Worm (Caenorhabditis elegans) whole organism, young adult: ENCODE measurements around the gene lido-10.

Experiments used
- B0019.2 ChIP-seq: fragments of 200-800 bp; sonication (Bioruptor generic); conservative IDR thresholded peaks from 2 replicates; pipeline ENCODE4 v1.3.6; 2022; ENCODE audit warnings: missing genetic modification reagents, missing genetic modification characterization, missing compliant biosample characterization
- B0261.1 ChIP-seq: sonication (generic microtip); optimal IDR thresholded peaks from 2 replicates; lab custom pipeline; 2016; ENCODE audit warnings: mild to moderate bottlenecking, missing genetic modification characterization, moderate library complexity, missing compliant biosample characterization
- F10E7.11 ChIP-seq: sonication (generic microtip); optimal IDR thresholded peaks from 2 replicates; lab custom pipeline; 2017; ENCODE audit warnings: mild to moderate bottlenecking, missing genetic modification characterization, moderate library complexity, missing compliant biosample characterization
- T07F8.4 ChIP-seq: sonication (generic microtip); optimal IDR thresholded peaks from 2 replicates; lab custom pipeline; 2016; ENCODE audit warnings: mild to moderate bottlenecking, missing genetic modification characterization, moderate library complexity, missing compliant biosample characterization
- akir-1 ChIP-seq: fragments of 200-800 bp; sonication (Bioruptor generic); optimal IDR thresholded peaks from 2 replicates; lab custom pipeline; 2018; ENCODE audit warnings: mild to moderate bottlenecking, missing genetic modification characterization, moderate library complexity, missing compliant biosample characterization
- ama-1 ChIP-seq, 3 experiments: fragments of 150-350 bp in 1 of 3; sonication (generic microtip) in 2 of 3; optimal IDR thresholded peaks; 2 replicates each; lab custom pipeline; 2014 to 2018; ENCODE audit warnings: missing biosample characterization in 2 of 3, missing genetic modification characterization in 2 of 3, missing genetic modification reagents in 2 of 3
- attf-3 ChIP-seq: fragments of 200-800 bp; sonication (Bioruptor generic); conservative IDR thresholded peaks from 2 replicates; pipeline ENCODE4 v1.3.6; 2022; ENCODE audit warnings: missing genetic modification reagents, missing genetic modification characterization, missing compliant biosample characterization
- bed-1 ChIP-seq: fragments of 200-800 bp; sonication (Bioruptor generic); IDR thresholded peaks from 2 replicates; pipeline ENCODE4 v1.3.6; 2022; ENCODE audit warnings: missing genetic modification reagents, missing genetic modification characterization, missing compliant biosample characterization
- bed-2 ChIP-seq: fragments of 200-800 bp; sonication (Bioruptor generic); IDR thresholded peaks from 2 replicates; pipeline ENCODE4 v1.3.6; 2022; ENCODE audit warnings: missing genetic modification reagents, missing genetic modification characterization, missing compliant biosample characterization
- ceh-79 ChIP-seq: sonication (generic microtip); optimal IDR thresholded peaks from 2 replicates; lab custom pipeline; 2017; ENCODE audit warnings: mild to moderate bottlenecking, missing genetic modification characterization, missing compliant biosample characterization
- dox-1 ChIP-seq: fragments of 200-800 bp; sonication (Bioruptor generic); IDR thresholded peaks from 2 replicates; pipeline ENCODE4 v1.3.6; 2022; ENCODE audit warnings: missing genetic modification reagents, missing genetic modification characterization, missing compliant biosample characterization
- dpl-1 ChIP-seq: fragments of 150-350 bp; optimal IDR thresholded peaks from 2 replicates; lab custom pipeline; 2014; ENCODE audit warnings: missing biosample characterization, missing genetic modification reagents, missing genetic modification characterization
- ets-4 ChIP-seq: fragments of 200-800 bp; sonication (Bioruptor generic); optimal IDR thresholded peaks from 2 replicates; lab custom pipeline; 2018; ENCODE audit warnings: mild to moderate bottlenecking, missing genetic modification characterization, missing compliant biosample characterization
- hlh-12 ChIP-seq: sonication (generic microtip); optimal IDR thresholded peaks from 2 replicates; lab custom pipeline; 2016; ENCODE audit warnings: missing genetic modification characterization, missing compliant biosample characterization
- hsf-1 ChIP-seq: fragments of 200-800 bp; sonication (Bioruptor generic); IDR thresholded peaks from 2 replicates; pipeline ENCODE4 v1.3.6; 2022; ENCODE audit warnings: missing genetic modification reagents, missing genetic modification characterization, missing compliant biosample characterization
- let-526 ChIP-seq: fragments of 200-800 bp; sonication (Bioruptor generic); IDR thresholded peaks from 2 replicates; pipeline ENCODE4 v1.3.6; 2022; ENCODE audit warnings: missing genetic modification reagents, missing genetic modification characterization, missing compliant biosample characterization
- lin-54 ChIP-seq: fragments of 200-800 bp; sonication (Bioruptor generic); optimal IDR thresholded peaks from 2 replicates; lab custom pipeline; 2018; ENCODE audit warnings: mild to moderate bottlenecking, missing genetic modification characterization, missing compliant biosample characterization
- lir-1 ChIP-seq: fragments of 200-800 bp; sonication (Bioruptor generic); conservative IDR thresholded peaks from 2 replicates; pipeline ENCODE4 v1.3.6; 2022; ENCODE audit warnings: missing genetic modification reagents, missing genetic modification characterization, missing compliant biosample characterization
- lsl-1 ChIP-seq: fragments of 200-800 bp; sonication (Bioruptor generic); optimal IDR thresholded peaks from 2 replicates; lab custom pipeline; 2018; ENCODE audit warnings: mild to moderate bottlenecking, missing genetic modification characterization, moderate library complexity, missing compliant biosample characterization
- madf-3 ChIP-seq: fragments of 200-800 bp; sonication (Bioruptor generic); IDR thresholded peaks from 2 replicates; pipeline ENCODE4 v1.3.6; 2022; ENCODE audit warnings: missing genetic modification reagents, missing genetic modification characterization, missing compliant biosample characterization
- madf-6 ChIP-seq: fragments of 200-800 bp; sonication (Bioruptor generic); IDR thresholded peaks from 2 replicates; pipeline ENCODE4 v1.3.6; 2022; ENCODE audit warnings: missing genetic modification reagents, missing genetic modification characterization, missing compliant biosample characterization
- mes-4 ChIP-seq: sonication (generic microtip); optimal IDR thresholded peaks from 2 replicates; lab custom pipeline; 2016; ENCODE audit warnings: missing genotype, missing genetic modification characterization, missing compliant biosample characterization
- mxl-1 ChIP-seq: sonication (generic microtip); optimal IDR thresholded peaks from 2 replicates; lab custom pipeline; 2016; ENCODE audit warnings: missing genetic modification characterization, missing compliant biosample characterization
- nfyb-1 ChIP-seq: fragments of 200-800 bp; sonication (Bioruptor generic); IDR thresholded peaks from 2 replicates; pipeline ENCODE4 v1.3.6; 2022; ENCODE audit warnings: missing genetic modification reagents, missing genetic modification characterization, missing compliant biosample characterization
- nhr-120 ChIP-seq: fragments of 200-800 bp; sonication (Bioruptor generic); IDR thresholded peaks from 2 replicates; pipeline ENCODE4 v1.3.6; 2022; ENCODE audit warnings: missing genetic modification characterization, missing compliant biosample characterization
- nhr-179 ChIP-seq: sonication (generic microtip); optimal IDR thresholded peaks from 2 replicates; lab custom pipeline; 2016; ENCODE audit warnings: mild to moderate bottlenecking, missing genetic modification characterization, missing compliant biosample characterization
- pbrm-1 ChIP-seq: fragments of 200-800 bp; sonication (Bioruptor generic); IDR thresholded peaks from 2 replicates; pipeline ENCODE4 v1.3.6; 2022; ENCODE audit warnings: missing genetic modification reagents, missing genetic modification characterization, missing compliant biosample characterization
- rpc-1 ChIP-seq, 2 experiments: fragments of 150-350 bp in 1 of 2; sonication (generic microtip) in 1 of 2; optimal IDR thresholded peaks; 2 replicates each; lab custom pipeline; 2014 to 2018; ENCODE audit warnings: missing biosample characterization in 1 of 2, missing genetic modification characterization in 1 of 2, missing genetic modification reagents in 1 of 2, missing genotype in 1 of 2
- sdz-38 ChIP-seq: sonication (generic microtip); optimal IDR thresholded peaks from 2 replicates; lab custom pipeline; 2016; ENCODE audit warnings: missing genotype, missing genetic modification characterization, missing compliant biosample characterization
- snpc-1.3 ChIP-seq: sonication (generic microtip); optimal IDR thresholded peaks from 2 replicates; lab custom pipeline; 2017; ENCODE audit warnings: missing genetic modification characterization, mild to moderate bottlenecking, missing compliant biosample characterization, antibody characterized with exemption, moderate library complexity, missing genotype, missing genetic modification reagents; ENCODE audit not compliant: insufficient read depth
- snpc-3.4 ChIP-seq: sonication (generic microtip); optimal IDR thresholded peaks from 2 replicates; lab custom pipeline; 2017; ENCODE audit warnings: missing genetic modification characterization, mild to moderate bottlenecking, missing compliant biosample characterization, antibody characterized with exemption, moderate library complexity, missing genotype, missing genetic modification reagents
- tlf-1 ChIP-seq: fragments of 200-800 bp; sonication (Bioruptor generic); optimal IDR thresholded peaks from 2 replicates; lab custom pipeline; 2018; ENCODE audit warnings: mild to moderate bottlenecking, missing genetic modification characterization, missing compliant biosample characterization
- xnd-1 ChIP-seq: sonication (generic microtip); optimal IDR thresholded peaks from 2 replicates; lab custom pipeline; 2016; ENCODE audit warnings: missing genotype, missing genetic modification reagents, missing genetic modification characterization, missing compliant biosample characterization
- zfh-2 ChIP-seq: fragments of 200-800 bp; sonication (Bioruptor generic); conservative IDR thresholded peaks from 2 replicates; pipeline ENCODE4 v1.3.6; 2022; ENCODE audit warnings: missing genetic modification reagents, missing genetic modification characterization, missing compliant biosample characterization
- zim-3 ChIP-seq: sonication (generic microtip); optimal IDR thresholded peaks from 2 replicates; lab custom pipeline; 2017; ENCODE audit warnings: mild to moderate bottlenecking, missing genetic modification characterization, moderate library complexity, missing compliant biosample characterization
- ztf-26 ChIP-seq: sonication (generic microtip); optimal IDR thresholded peaks from 2 replicates; lab custom pipeline; 2017; ENCODE audit warnings: missing genetic modification characterization, missing compliant biosample characterization

lido-10 gene

ce11 chrII:3044023-3044422 is 41.7 kb downstream of the lido-10 start, which contains the start of gene sri-29:
Gene sri-29 (plus strand): TSS chrII:3044323.
- TF ChIP-seq madf-3 = no peak
- no peak for TF ChIP-seq ztf-26 (tag; lab: Kevin White, UChicago)
- no peak for TF ChIP-seq tlf-1 (GFP tag; lab: Kevin White, UChicago)
- no peak for TF ChIP-seq T07F8.4 (tag; lab: Kevin White, UChicago)
- no peak for TF ChIP-seq akir-1
- TF ChIP-seq, all 124 proteins: peak for 0

- TF ChIP-seq sdz-38 (tag; lab: Kevin White, UChicago) = no peak
- TF ChIP-seq attf-3 (GFP tag; lab: Robert Waterston, UW) = 0 out of 2 replicates have a peak, but pooled peaks have one; percentile 20
- TF ChIP-seq zfh-2 (GFP tag; lab: Robert Waterston, UW) = peak; percentile 85
These were observed 43.1 kb downstream of the lido-10 start for ce11 chrII:3045422-3045821.

ce11 chrII:3045875-3046274 is 43.6 kb downstream of the lido-10 start, which contains the start of gene sri-30:
Gene sri-30 (plus strand): TSS chrII:3046175.
- TF ChIP-seq mes-4 (tag; lab: Kevin White, UChicago) = no peak
- TF ChIP-seq dpl-1 (GFP tag; lab: Kevin White, UChicago) = no peak
- no peak for TF ChIP-seq lsl-1 (GFP tag; lab: Kevin White, UChicago)
- TF ChIP-seq bed-2 (GFP tag; lab: Robert Waterston, UW) = no peak
- no peak for TF ChIP-seq ama-1 (optimal IDR thresholded peaks at IDR 0.05; lab: Kevin White, UChicago)
- no peak for TF ChIP-seq ama-1 (GFP tag; optimal IDR thresholded peaks at IDR 0.05; lab: Kevin White, UChicago)
- no peak for TF ChIP-seq hlh-12 (tag; lab: Kevin White, UChicago)
- no peak for TF ChIP-seq lin-54 (GFP tag; lab: Kevin White, UChicago)
- TF ChIP-seq dox-1 (GFP tag; lab: Robert Waterston, UW) = no peak
- no peak for TF ChIP-seq B0261.1 (tag; lab: Kevin White, UChicago)
- TF ChIP-seq nfyb-1 (GFP tag; lab: Robert Waterston, UW) = no peak
- no peak for TF ChIP-seq ceh-79 (tag; lab: Kevin White, UChicago)
- no peak for TF ChIP-seq lir-1 (GFP tag; lab: Robert Waterston, UW)
- TF ChIP-seq nhr-179 (tag; lab: Kevin White, UChicago) = no peak
- TF ChIP-seq, all 124 proteins: peak for 0

- TF ChIP-seq rpc-1 (optimal IDR thresholded peaks at IDR 0.05; lab: Kevin White, UChicago) (no peak), rpc-1 (tag; optimal IDR thresholded peaks at IDR 0.05; lab: Kevin White, UChicago) (no peak), nhr-120 (GFP tag; lab: Robert Waterston, UW) (no peak), mxl-1 (tag; lab: Kevin White, UChicago) (no peak), B0019.2 (GFP tag; lab: Robert Waterston, UW) (no peak)
These were observed 46.1 kb downstream of the lido-10 start, which contains the start of gene sri-28 for ce11 chrII:3048378-3048777. Gene sri-28 (plus strand): TSS chrII:3048678.

ce11 chrII:3048989-3049388 is 46.7 kb downstream of the lido-10 start:
- TF ChIP-seq lin-54 (GFP tag; lab: Kevin White, UChicago) (no peak), zim-3 (tag; lab: Kevin White, UChicago) (no peak), let-526 (GFP tag; lab: Robert Waterston, UW) (no peak), snpc-1.3 (tag; lab: Kevin White, UChicago) (no peak), hsf-1 (GFP tag; lab: Robert Waterston, UW) (0 out of 2 replicates have a peak, but pooled peaks have one; percentile 39), F10E7.11 (tag; lab: Kevin White, UChicago) (no peak), snpc-3.4 (no peak), pbrm-1 (GFP tag; lab: Robert Waterston, UW) (no peak), bed-1 (GFP tag; lab: Robert Waterston, UW) (no peak), madf-6 (GFP tag; lab: Robert Waterston, UW) (peak; percentile 24; the same call in 1 of the 2 replicates), ets-4 (GFP tag; lab: Kevin White, UChicago) (no peak), xnd-1 (tag; lab: Kevin White, UChicago) (no peak)
